Fruit fly (Drosophila melanogaster) whole organism, pupa: ENCODE data around the gene CG12708.

Source experiments
- CG10348 ChIP-seq: fragments of 200-800 bp; sonication (Bioruptor generic); IDR thresholded peaks from 2 replicates; pipeline ENCODE4 v1.3.6; 2022; ENCODE audit warnings: missing biosample characterization, missing genetic modification characterization
- CG12605 ChIP-seq: fragments of 200-800 bp; sonication (Bioruptor generic); IDR thresholded peaks from 2 replicates; pipeline ENCODE4 v1.3.6; 2022; ENCODE audit warnings: missing biosample characterization, missing genetic modification characterization
- CG13204 ChIP-seq: fragments of 200-800 bp; sonication (Bioruptor generic); optimal IDR thresholded peaks from 2 replicates; lab custom pipeline; 2018; ENCODE audit warnings: missing biosample characterization, mild to moderate bottlenecking, missing genetic modification characterization, moderate library complexity
- CG14655 ChIP-seq: fragments of 200-800 bp; sonication (Bioruptor generic); optimal IDR thresholded peaks from 3 replicates; lab custom pipeline; 2017; ENCODE audit warnings: mild to moderate bottlenecking, missing biosample characterization, missing genetic modification reagents, missing genetic modification characterization
- CG15710 ChIP-seq: fragments of 200-800 bp; sonication (Bioruptor generic); optimal IDR thresholded peaks from 2 replicates; lab custom pipeline; 2018; ENCODE audit warnings: missing biosample characterization, mild to moderate bottlenecking, missing genetic modification characterization, moderate library complexity
- CG17806 ChIP-seq: fragments of 200-800 bp; sonication (Bioruptor generic); optimal IDR thresholded peaks from 2 replicates; lab custom pipeline; 2018; ENCODE audit warnings: missing biosample characterization, mild to moderate bottlenecking, missing genetic modification characterization, moderate library complexity
- CG32121 ChIP-seq: fragments of 200-800 bp; sonication (Bioruptor generic); IDR thresholded peaks from 2 replicates; pipeline ENCODE4 v1.3.6; 2022; ENCODE audit warnings: missing biosample characterization, missing genetic modification characterization
- CG34367 ChIP-seq: fragments of 200-800 bp; sonication (Bioruptor generic); optimal IDR thresholded peaks from 2 replicates; lab custom pipeline; 2018; ENCODE audit warnings: missing biosample characterization, mild to moderate bottlenecking, missing genetic modification characterization
- CG4496 ChIP-seq: fragments of 200-800 bp; sonication (Bioruptor generic); IDR thresholded peaks from 3 replicates; pipeline ENCODE4 v1.3.6; 2022; ENCODE audit warnings: missing biosample characterization, missing genetic modification characterization
- CG8159 ChIP-seq: fragments of 200-800 bp; sonication (Bioruptor generic); optimal IDR thresholded peaks from 3 replicates; lab custom pipeline; 2018; ENCODE audit warnings: missing biosample characterization, mild to moderate bottlenecking, missing genetic modification characterization, moderate library complexity
- CG8301 ChIP-seq: fragments of 200-800 bp; sonication (Bioruptor generic); optimal IDR thresholded peaks from 2 replicates; lab custom pipeline; 2018; ENCODE audit warnings: missing biosample characterization, mild to moderate bottlenecking, missing genetic modification characterization
- CG9948 ChIP-seq: fragments of 200-800 bp; sonication (Bioruptor generic); optimal IDR thresholded peaks from 2 replicates; lab custom pipeline; 2018; ENCODE audit warnings: missing biosample characterization, mild to moderate bottlenecking, missing genetic modification characterization, moderate library complexity
- D1 ChIP-seq: fragments of 200-800 bp; sonication (Bioruptor generic); optimal IDR thresholded peaks from 2 replicates; lab custom pipeline; 2018; ENCODE audit warnings: missing biosample characterization, mild to moderate bottlenecking, missing genetic modification characterization, moderate library complexity
- EcR ChIP-seq: fragments of 200-800 bp; sonication (Bioruptor generic); optimal IDR thresholded peaks from 3 replicates; lab custom pipeline; 2019; ENCODE audit warnings: missing biosample characterization, missing genetic modification characterization, mild to moderate bottlenecking, moderate library complexity, missing genetic modification reagents
- Ets98B ChIP-seq: fragments of 200-800 bp; sonication (Bioruptor generic); IDR thresholded peaks from 2 replicates; pipeline ENCODE4 v1.3.6; 2022; ENCODE audit warnings: missing biosample characterization, missing genetic modification characterization
- Pif1A ChIP-seq: fragments of 200-800 bp; sonication (Bioruptor generic); optimal IDR thresholded peaks from 3 replicates; lab custom pipeline; 2016; ENCODE audit warnings: missing biosample characterization, missing genetic modification characterization
- Pif1B ChIP-seq: fragments of 200-800 bp; sonication (Bioruptor generic); optimal IDR thresholded peaks from 3 replicates; lab custom pipeline; 2016; ENCODE audit warnings: missing biosample characterization, missing genetic modification characterization
- Snoo ChIP-seq: fragments of 200-800 bp; sonication (Bioruptor generic); optimal IDR thresholded peaks from 3 replicates; lab custom pipeline; 2017; ENCODE audit warnings: missing biosample characterization, mild to moderate bottlenecking, missing genetic modification characterization, inconsistent platforms
- fd96Ca ChIP-seq: fragments of 200-800 bp; sonication (Bioruptor generic); IDR thresholded peaks from 3 replicates; pipeline ENCODE4 v1.3.6; 2022; ENCODE audit warnings: missing biosample characterization, missing genetic modification characterization
- gl ChIP-seq: fragments of 200-800 bp; sonication (Bioruptor generic); optimal IDR thresholded peaks from 2 replicates; lab custom pipeline; 2018; ENCODE audit warnings: missing biosample characterization, mild to moderate bottlenecking, missing genetic modification characterization
- rn ChIP-seq: fragments of 200-800 bp; sonication (Bioruptor generic); IDR thresholded peaks from 2 replicates; pipeline ENCODE4 v1.3.6; 2022; ENCODE audit warnings: missing biosample characterization, missing genetic modification characterization

Gene CG12708

dm6 chrX:15633313-15633727, 42.0 kb upstream of the CG12708 start, which contains the start of gene sog:
Gene sog, minus strand, starts transcription at chrX:15633434.
- TF ChIP-seq CG4496 (GFP tag; lab: Robert Waterston, UW) (no peak), D1 (no peak), CG8301 (tag; lab: Kevin White, UChicago) (no peak), Pif1B (GFP tag; lab: Kevin White, UChicago) (no peak), Ets98B (GFP tag; lab: Robert Waterston, UW) (peak; percentile 48; the same call in 1 of the 2 replicates), CG8159 (no peak), fd96Ca (GFP tag; lab: Robert Waterston, UW) (peak; percentile 41; the same call in 1 of the 3 replicates), CG32121 (GFP tag; lab: Robert Waterston, UW) (peak; percentile 41; the same call in 1 of the 2 replicates)

- TF ChIP-seq fd96Ca (GFP tag; lab: Robert Waterston, UW) = peak; percentile 63; the same call in 2 of the 3 replicates
- TF ChIP-seq Ets98B (GFP tag; lab: Robert Waterston, UW) = peak; percentile 57
- TF ChIP-seq CG32121 (GFP tag; lab: Robert Waterston, UW) = no peak
- TF ChIP-seq CG4496 (GFP tag; lab: Robert Waterston, UW) = peak; percentile 77
- TF ChIP-seq CG14655 (GFP tag; lab: Kevin White, UChicago) = peak; percentile 85
- peak; percentile 48 for TF ChIP-seq Pif1B (GFP tag; lab: Kevin White, UChicago)
- TF ChIP-seq gl (tag; lab: Kevin White, UChicago) = no peak
- 0 out of 2 replicates have a peak, but pooled peaks have one; percentile 5 for TF ChIP-seq rn
- TF ChIP-seq CG34367 = peak; percentile 23
- TF ChIP-seq CG12605 (GFP tag; lab: Robert Waterston, UW) = peak; percentile 47; the same call in 1 of the 2 replicates
- TF ChIP-seq CG8159 = peak; percentile 37
- TF ChIP-seq CG9948 (tag; lab: Kevin White, UChicago) = peak; percentile 61
- peak; percentile 83 for TF ChIP-seq CG8301 (tag; lab: Kevin White, UChicago)
- TF ChIP-seq CG17806 (tag; lab: Kevin White, UChicago) = peak; percentile 53
- TF ChIP-seq EcR (GFP tag; lab: Kevin White, UChicago) = no peak
- peak; percentile 24 for TF ChIP-seq Pif1A (GFP tag; lab: Kevin White, UChicago)
- peak; percentile 30 for TF ChIP-seq CG15710 (tag; lab: Kevin White, UChicago)
- TF ChIP-seq Snoo = no peak
Observed at dm6 chrX:15639017-15639416, 36.3 kb upstream of the CG12708 start.

- TF ChIP-seq CG14655 (GFP tag; lab: Kevin White, UChicago) = no peak
Observed at dm6 chrX:15639929-15640328, 35.3 kb upstream of the CG12708 start.

- TF ChIP-seq gl (tag; lab: Kevin White, UChicago) = peak; percentile 6
- TF ChIP-seq CG4496 (GFP tag; lab: Robert Waterston, UW) = 0 out of 3 replicates have a peak, but pooled peaks have one; percentile 26
- TF ChIP-seq CG13204 (GFP tag; lab: Kevin White, UChicago) = no peak
- peak; percentile 69 for TF ChIP-seq CG17806 (tag; lab: Kevin White, UChicago)
- peak; percentile 57 for TF ChIP-seq CG14655 (GFP tag; lab: Kevin White, UChicago)
- TF ChIP-seq rn = no peak
- peak; percentile 66 for TF ChIP-seq Snoo
- TF ChIP-seq CG8159 = peak; percentile 81
- peak; percentile 63 for TF ChIP-seq Pif1A (GFP tag; lab: Kevin White, UChicago)
- TF ChIP-seq EcR (GFP tag; lab: Kevin White, UChicago) = no peak
- TF ChIP-seq Pif1B (GFP tag; lab: Kevin White, UChicago) = peak; percentile 66
- peak; percentile 64 for TF ChIP-seq CG34367
- peak; percentile 66 for TF ChIP-seq CG9948 (tag; lab: Kevin White, UChicago)
- no peak for TF ChIP-seq Ets98B (GFP tag; lab: Robert Waterston, UW)
- TF ChIP-seq CG12605 (GFP tag; lab: Robert Waterston, UW) = no peak
- TF ChIP-seq fd96Ca (GFP tag; lab: Robert Waterston, UW) = no peak
- TF ChIP-seq CG8301 (tag; lab: Kevin White, UChicago) = peak; percentile 33
- peak; percentile 34 for TF ChIP-seq D1
- TF ChIP-seq CG32121 (GFP tag; lab: Robert Waterston, UW) = no peak
- peak; percentile 80 for TF ChIP-seq CG15710 (tag; lab: Kevin White, UChicago)
- no peak for TF ChIP-seq CG10348 (GFP tag; lab: Robert Waterston, UW)
- TF ChIP-seq, all 21 proteins: peak for 13
Observed at dm6 chrX:15642056-15642455, 33.2 kb upstream of the CG12708 start.

dm6 chrX:15643210-15643609, 32.1 kb upstream of the CG12708 start:
- TF ChIP-seq rn (no peak), CG8301 (tag; lab: Kevin White, UChicago) (no peak), CG15710 (tag; lab: Kevin White, UChicago) (no peak), D1 (no peak), CG32121 (GFP tag; lab: Robert Waterston, UW) (no peak), Pif1B (GFP tag; lab: Kevin White, UChicago) (no peak), CG14655 (GFP tag; lab: Kevin White, UChicago) (no peak), Pif1A (GFP tag; lab: Kevin White, UChicago) (no peak), CG17806 (tag; lab: Kevin White, UChicago) (no peak), CG34367 (no peak), CG12605 (GFP tag; lab: Robert Waterston, UW) (no peak), CG8159 (no peak), CG10348 (GFP tag; lab: Robert Waterston, UW) (no peak), gl (tag; lab: Kevin White, UChicago) (no peak), EcR (GFP tag; lab: Kevin White, UChicago) (no peak), CG4496 (GFP tag; lab: Robert Waterston, UW) (no peak), CG9948 (tag; lab: Kevin White, UChicago) (no peak), Ets98B (GFP tag; lab: Robert Waterston, UW) (no peak)

- no peak for TF ChIP-seq CG12605 (GFP tag; lab: Robert Waterston, UW)
Observed at dm6 chrX:15643922-15644321, 31.4 kb upstream of the CG12708 start, which contains the start of gene CG8117. Gene CG8117, plus strand, starts transcription at chrX:15644222.
